Worm (Caenorhabditis elegans): Measurements from ENCODE around the gene W02D7.11.

The W02D7.11 gene

ce11 chrV:8305940-8306339 is 1.6 kb upstream of the W02D7.11 start:
- TF ChIP-seq ref-1 (GFP tag; conservative IDR thresholded peaks at IDR 0.05), result no peak
- no peak for TF ChIP-seq med-1 (GFP tag; optimal IDR thresholded peaks at IDR 0.05; ENCODE audit: insufficient read depth)
- TF ChIP-seq T22C8.4 (GFP tag; IDR thresholded peaks at IDR 0.05), result no peak
- TF ChIP-seq ztf-23 (GFP tag; IDR thresholded peaks at IDR 0.05), result no peak
- no peak for TF ChIP-seq tab-1 (GFP tag; IDR thresholded peaks at IDR 0.05)
- TF ChIP-seq klf-2 (GFP tag; conservative IDR thresholded peaks at IDR 0.05), result no peak
- no peak for TF ChIP-seq flt-1 (GFP tag; IDR thresholded peaks at IDR 0.05)
- TF ChIP-seq cog-1 (tag; optimal IDR thresholded peaks at IDR 0.05), result no peak
- no peak for TF ChIP-seq ztf-29 (GFP tag; IDR thresholded peaks at IDR 0.05)

ce11 chrV:8302522-8302921 is 1.8 kb downstream of the W02D7.11 start, which contains the start of gene sel-9:
Gene sel-9 (minus strand): TSS chrV:8302580.
- no peak for TF ChIP-seq ref-1 (GFP tag; conservative IDR thresholded peaks at IDR 0.05)
- 0 out of 2 replicates have a peak, but pooled peaks have one; percentile 7 for TF ChIP-seq ztf-23 (GFP tag; IDR thresholded peaks at IDR 0.05)
- no peak for TF ChIP-seq ztf-29 (GFP tag; IDR thresholded peaks at IDR 0.05)
- TF ChIP-seq klf-2 (GFP tag; conservative IDR thresholded peaks at IDR 0.05), result no peak
- TF ChIP-seq T22C8.4 (GFP tag; IDR thresholded peaks at IDR 0.05), result no peak
- TF ChIP-seq cog-1 (tag; optimal IDR thresholded peaks at IDR 0.05), result no peak

- TF ChIP-seq ztf-29 (GFP tag; IDR thresholded peaks at IDR 0.05) (no peak), flt-1 (GFP tag; IDR thresholded peaks at IDR 0.05) (0 out of 2 replicates have a peak, but pooled peaks have one; percentile 40)
Observed at ce11 chrV:8300935-8301535, 3.3 kb downstream of the W02D7.11 start, which contains the start of gene W02D7.6. Gene W02D7.6 (minus strand): TSS chrV:8301507.

ce11 chrV:8299191-8299854 is 5.0 kb downstream of the W02D7.11 start, which contains the start of gene W02D7.5:
Gene W02D7.5 (minus strand): TSS chrV:8299241.
- TF ChIP-seq klf-2 (GFP tag; conservative IDR thresholded peaks at IDR 0.05) (no peak), ztf-29 (GFP tag; IDR thresholded peaks at IDR 0.05) (no peak), ztf-23 (GFP tag; IDR thresholded peaks at IDR 0.05) (no peak)

ce11 chrV:8297504-8297903 is 6.8 kb downstream of the W02D7.11 start, which contains the start of gene W02D7.4:
Gene W02D7.4 (minus strand): TSS chrV:8297604.
- TF ChIP-seq klf-2 (GFP tag; conservative IDR thresholded peaks at IDR 0.05) (no peak), ref-1 (GFP tag; conservative IDR thresholded peaks at IDR 0.05) (no peak), cog-1 (tag; optimal IDR thresholded peaks at IDR 0.05) (no peak), tab-1 (GFP tag; IDR thresholded peaks at IDR 0.05) (no peak), med-1 (GFP tag; optimal IDR thresholded peaks at IDR 0.05; ENCODE audit: insufficient read depth) (no peak), ztf-23 (GFP tag; IDR thresholded peaks at IDR 0.05) (no peak), T22C8.4 (GFP tag; IDR thresholded peaks at IDR 0.05) (no peak), ztf-29 (GFP tag; IDR thresholded peaks at IDR 0.05) (no peak), flt-1 (GFP tag; IDR thresholded peaks at IDR 0.05) (no peak)

ce11 chrV:8295866-8296265 is 8.4 kb downstream of the W02D7.11 start, which contains the start of gene smex-1:
Gene smex-1 (minus strand): TSS chrV:8295966.
- TF ChIP-seq T22C8.4 (GFP tag; IDR thresholded peaks at IDR 0.05), result no peak
- no peak for TF ChIP-seq flt-1 (GFP tag; IDR thresholded peaks at IDR 0.05)
- no peak for TF ChIP-seq ref-1 (GFP tag; conservative IDR thresholded peaks at IDR 0.05)
- no peak for TF ChIP-seq med-1 (GFP tag; optimal IDR thresholded peaks at IDR 0.05; ENCODE audit: insufficient read depth)
- no peak for TF ChIP-seq ztf-23 (GFP tag; IDR thresholded peaks at IDR 0.05)
- no peak for TF ChIP-seq klf-2 (GFP tag; conservative IDR thresholded peaks at IDR 0.05)
- no peak for TF ChIP-seq cog-1 (tag; optimal IDR thresholded peaks at IDR 0.05)
- no peak for TF ChIP-seq ztf-29 (GFP tag; IDR thresholded peaks at IDR 0.05)
- no peak for TF ChIP-seq tab-1 (GFP tag; IDR thresholded peaks at IDR 0.05)

- no peak for TF ChIP-seq ref-1 (GFP tag; conservative IDR thresholded peaks at IDR 0.05)
- no peak for TF ChIP-seq flt-1 (GFP tag; IDR thresholded peaks at IDR 0.05)
- no peak for TF ChIP-seq med-1 (GFP tag; optimal IDR thresholded peaks at IDR 0.05; ENCODE audit: insufficient read depth)
- no peak for TF ChIP-seq tab-1 (GFP tag; IDR thresholded peaks at IDR 0.05)
- no peak for TF ChIP-seq ztf-29 (GFP tag; IDR thresholded peaks at IDR 0.05)
- no peak for TF ChIP-seq ztf-23 (GFP tag; IDR thresholded peaks at IDR 0.05)
- no peak for TF ChIP-seq T22C8.4 (GFP tag; IDR thresholded peaks at IDR 0.05)
Observed at ce11 chrV:8291764-8292163, 12.5 kb downstream of the W02D7.11 start, which contains the start of gene srg-33. Gene srg-33 (plus strand): TSS chrV:8292064.

- TF ChIP-seq ztf-23 (GFP tag; IDR thresholded peaks at IDR 0.05), result no peak
- TF ChIP-seq ref-1 (GFP tag; conservative IDR thresholded peaks at IDR 0.05), result no peak
- no peak for TF ChIP-seq ztf-29 (GFP tag; IDR thresholded peaks at IDR 0.05)
- no peak for TF ChIP-seq T22C8.4 (GFP tag; IDR thresholded peaks at IDR 0.05)
- TF ChIP-seq cog-1 (tag; optimal IDR thresholded peaks at IDR 0.05), result no peak
- no peak for TF ChIP-seq tab-1 (GFP tag; IDR thresholded peaks at IDR 0.05)
- TF ChIP-seq klf-2 (GFP tag; conservative IDR thresholded peaks at IDR 0.05), result no peak
- no peak for TF ChIP-seq med-1 (GFP tag; optimal IDR thresholded peaks at IDR 0.05; ENCODE audit: insufficient read depth)
- TF ChIP-seq flt-1 (GFP tag; IDR thresholded peaks at IDR 0.05), result no peak
Observed at ce11 chrV:8288125-8288806, 16.0 kb downstream of the W02D7.11 start.

ce11 chrV:8285455-8285854 is 18.9 kb downstream of the W02D7.11 start:
- TF ChIP-seq ref-1 (GFP tag; conservative IDR thresholded peaks at IDR 0.05) (no peak), flt-1 (GFP tag; IDR thresholded peaks at IDR 0.05) (no peak), tab-1 (GFP tag; IDR thresholded peaks at IDR 0.05) (no peak), klf-2 (GFP tag; conservative IDR thresholded peaks at IDR 0.05) (no peak), med-1 (GFP tag; optimal IDR thresholded peaks at IDR 0.05; ENCODE audit: insufficient read depth) (no peak)

Data from whole organism, midembryonic.